Fruit fly (Drosophila melanogaster) whole organism, embryonic: Measurements from ENCODE around the gene CG32073.
A peak's percentile ranks its signal among the peaks of the same experiment; 100 is the strongest.

Source experiments
- Antp ChIP-seq: fragments of 200-800 bp; sonication (Bioruptor generic); optimal IDR thresholded peaks from 3 replicates; lab custom pipeline; 2016; ENCODE audit warnings: missing biosample characterization, missing genetic modification characterization
- Atf3 ChIP-seq: fragments of 200-800 bp; sonication (Bioruptor generic); optimal IDR thresholded peaks from 3 replicates; lab custom pipeline; 2016; ENCODE audit warnings: missing biosample characterization, missing genetic modification characterization
- Blimp-1 ChIP-seq: fragments of 200-800 bp; sonication (Bioruptor generic); optimal IDR thresholded peaks from 3 replicates; lab custom pipeline; 2018; ENCODE audit warnings: missing biosample characterization, missing genetic modification characterization, mild to moderate bottlenecking, moderate library complexity, missing genetic modification reagents
- CG10209 ChIP-seq: fragments of 200-800 bp; sonication (Bioruptor generic); optimal IDR thresholded peaks from 3 replicates; lab custom pipeline; 2017; ENCODE audit warnings: missing biosample characterization, mild to moderate bottlenecking, missing genetic modification characterization, missing genetic modification reagents
- CG10267 ChIP-seq: fragments of 200-800 bp; sonication (Bioruptor generic); optimal IDR thresholded peaks from 2 replicates; lab custom pipeline; 2018; ENCODE audit warnings: missing biosample characterization, mild to moderate bottlenecking, missing genetic modification characterization, moderate library complexity
- CG10565 ChIP-seq: fragments of 200-800 bp; sonication (Bioruptor generic); optimal IDR thresholded peaks from 3 replicates; lab custom pipeline; 2016; ENCODE audit warnings: missing biosample characterization, mild to moderate bottlenecking, missing genetic modification characterization
- CG12236 ChIP-seq: fragments of 200-800 bp; sonication (Bioruptor generic); optimal IDR thresholded peaks from 2 replicates; lab custom pipeline; 2016; ENCODE audit warnings: missing biosample characterization, missing genetic modification characterization
- CG13894 ChIP-seq: fragments of 200-800 bp; sonication (Bioruptor generic); optimal IDR thresholded peaks from 3 replicates; lab custom pipeline; 2018; ENCODE audit warnings: missing biosample characterization, mild to moderate bottlenecking, missing genetic modification characterization, moderate library complexity
- CG14860 ChIP-seq: fragments of 200-800 bp; sonication (Bioruptor generic); IDR thresholded peaks from 3 replicates; pipeline ENCODE4 v1.3.6; 2022; ENCODE audit warnings: missing biosample characterization, missing genetic modification characterization; ENCODE audit not compliant: partially characterized antibody
- CG1529 ChIP-seq: fragments of 200-800 bp; sonication (Bioruptor generic); optimal IDR thresholded peaks from 3 replicates; lab custom pipeline; 2018; ENCODE audit warnings: missing biosample characterization, missing genetic modification characterization
- CG15601 ChIP-seq: fragments of 200-800 bp; sonication (Bioruptor generic); optimal IDR thresholded peaks from 3 replicates; lab custom pipeline; 2019; ENCODE audit warnings: missing biosample characterization, mild to moderate bottlenecking, missing genetic modification characterization, moderate library complexity
- CG16779 ChIP-seq: fragments of 200-800 bp; sonication (Bioruptor generic); IDR thresholded peaks from 2 replicates; pipeline ENCODE4 v1.3.6; 2022; ENCODE audit warnings: missing biosample characterization, missing genetic modification characterization
- CG17361 ChIP-seq: fragments of 200-800 bp; sonication (Bioruptor generic); IDR thresholded peaks from 3 replicates; pipeline ENCODE4 v1.3.6; 2022; ENCODE audit warnings: missing biosample characterization, missing genetic modification characterization
- CG17385 ChIP-seq: fragments of 200-800 bp; sonication (Bioruptor generic); optimal IDR thresholded peaks from 3 replicates; lab custom pipeline; 2018; ENCODE audit warnings: missing biosample characterization, mild to moderate bottlenecking, missing genetic modification characterization
- CG1792 ChIP-seq: fragments of 200-800 bp; sonication (Bioruptor generic); optimal IDR thresholded peaks from 2 replicates; lab custom pipeline; 2016; ENCODE audit warnings: missing biosample characterization, missing genetic modification characterization
- CG30403 ChIP-seq: fragments of 200-800 bp; sonication (Bioruptor generic); optimal IDR thresholded peaks from 3 replicates; lab custom pipeline; 2016; ENCODE audit warnings: missing biosample characterization, missing genetic modification characterization
- CG3281 ChIP-seq: fragments of 200-800 bp; sonication (Bioruptor generic); optimal IDR thresholded peaks from 3 replicates; lab custom pipeline; 2017; ENCODE audit warnings: missing biosample characterization, mild to moderate bottlenecking, missing genetic modification characterization
- CG34376 ChIP-seq: fragments of 200-800 bp; sonication (Bioruptor generic); optimal IDR thresholded peaks from 2 replicates; lab custom pipeline; 2018; ENCODE audit warnings: missing biosample characterization, mild to moderate bottlenecking, missing genetic modification characterization
- CG3726 ChIP-seq: fragments of 200-800 bp; sonication (Bioruptor generic); IDR thresholded peaks from 3 replicates; pipeline ENCODE4, ENCODE4 v1.3.6; 2022; ENCODE audit warnings: missing biosample characterization, missing genetic modification characterization
- CG5953 ChIP-seq: fragments of 200-800 bp; sonication (Bioruptor generic); IDR thresholded peaks from 2 replicates; pipeline ENCODE4 v1.3.6; 2022; ENCODE audit warnings: missing biosample characterization, missing genetic modification characterization
- CG6654 ChIP-seq: fragments of 200-800 bp; sonication (Bioruptor generic); optimal IDR thresholded peaks from 2 replicates; lab custom pipeline; 2017; ENCODE audit warnings: missing biosample characterization, mild to moderate bottlenecking, missing genetic modification characterization
- CG7963 ChIP-seq: fragments of 200-800 bp; sonication (Bioruptor generic); IDR thresholded peaks from 3 replicates; pipeline ENCODE4 v1.3.6; 2022; ENCODE audit warnings: missing biosample characterization, missing genetic modification characterization; ENCODE audit not compliant: partially characterized antibody
- CG8924 ChIP-seq: fragments of 200-800 bp; optimal IDR thresholded peaks from 3 replicates; lab custom pipeline; 2019; ENCODE audit warnings: missing biosample characterization, mild to moderate bottlenecking, missing genetic modification characterization, moderate library complexity
- CG9215 ChIP-seq: fragments of 200-800 bp; sonication (Bioruptor generic); IDR thresholded peaks from 2 replicates; pipeline ENCODE4 v1.3.6; 2022; ENCODE audit warnings: missing biosample characterization, missing genetic modification characterization
- Dad ChIP-seq: fragments of 200-800 bp; sonication (Bioruptor generic); optimal IDR thresholded peaks from 3 replicates; lab custom pipeline; 2016; ENCODE audit warnings: missing biosample characterization, missing genetic modification characterization
- Dbx ChIP-seq: fragments of 200-800 bp; sonication (Bioruptor generic); IDR thresholded peaks from 3 replicates; pipeline ENCODE4 v1.3.6; 2022; ENCODE audit warnings: missing biosample characterization, missing genetic modification characterization
- GATAe ChIP-seq: fragments of 200-800 bp; sonication (Bioruptor generic); conservative IDR thresholded peaks from 2 replicates; pipeline ENCODE4 v1.3.6; 2022; ENCODE audit warnings: missing biosample characterization, missing genetic modification characterization
- Hr39 ChIP-seq: fragments of >200 bp; optimal IDR thresholded peaks from 2 replicates; lab custom pipeline; 2017
- Mes4 ChIP-seq: fragments of 200-800 bp; sonication (Bioruptor generic); optimal IDR thresholded peaks from 2 replicates; lab custom pipeline; 2016; ENCODE audit warnings: missing biosample characterization, missing genetic modification characterization
- Oli ChIP-seq: fragments of 200-800 bp; sonication (Bioruptor generic); optimal IDR thresholded peaks from 2 replicates; lab custom pipeline; 2018; ENCODE audit warnings: missing biosample characterization, mild to moderate bottlenecking, missing genetic modification characterization, moderate library complexity
- Pdp1 ChIP-seq, 2 experiments: fragments of 200-800 bp; sonication (Bioruptor generic); optimal IDR thresholded peaks; 3 replicates each; lab custom pipeline; 2016; ENCODE audit warnings: missing biosample characterization in 2 of 2, missing genetic modification characterization in 2 of 2, mild to moderate bottlenecking in 1 of 2, moderate library complexity in 1 of 2
- Sry-δ ChIP-seq: fragments of 200-800 bp; sonication (Bioruptor generic); optimal IDR thresholded peaks from 2 replicates; lab custom pipeline; 2016; ENCODE audit warnings: missing biosample characterization, missing genetic modification characterization
- aop ChIP-seq: fragments of 200-800 bp; sonication (Bioruptor generic); IDR thresholded peaks from 2 replicates; pipeline ENCODE4 v1.3.6; 2022; ENCODE audit warnings: missing biosample characterization, missing genetic modification characterization
- ato ChIP-seq: fragments of 200-800 bp; sonication (Bioruptor generic); IDR thresholded peaks from 2 replicates; pipeline ENCODE4 v1.3.6; 2022; ENCODE audit warnings: missing biosample characterization, missing genetic modification characterization; ENCODE audit not compliant: partially characterized antibody
- bcd ChIP-seq: fragments of 200-800 bp; sonication (Bioruptor generic); optimal IDR thresholded peaks from 2 replicates; lab custom pipeline; 2017; ENCODE audit warnings: missing biosample characterization, mild to moderate bottlenecking, missing genetic modification characterization
- bigmax ChIP-seq: fragments of 200-800 bp; sonication (Bioruptor generic); optimal IDR thresholded peaks from 2 replicates; lab custom pipeline; 2018; ENCODE audit warnings: missing biosample characterization, mild to moderate bottlenecking, missing genetic modification characterization
- ci ChIP-seq: fragments of 200-800 bp; sonication (Bioruptor generic); IDR thresholded peaks from 3 replicates; pipeline ENCODE4 v1.3.6; 2022; ENCODE audit warnings: missing biosample characterization, missing genetic modification characterization
- cwo ChIP-seq: fragments of 200-800 bp; sonication (Bioruptor generic); optimal IDR thresholded peaks from 3 replicates; lab custom pipeline; 2017; ENCODE audit warnings: missing biosample characterization, missing genetic modification characterization, mild to moderate bottlenecking, moderate library complexity, missing genetic modification reagents
- gfzf ChIP-seq: fragments of 200-800 bp; sonication (Bioruptor generic); optimal IDR thresholded peaks from 2 replicates; lab custom pipeline; 2016; ENCODE audit warnings: missing biosample characterization, mild to moderate bottlenecking, missing genetic modification characterization, moderate library complexity
- h ChIP-seq: fragments of >200 bp; optimal IDR thresholded peaks from 2 replicates; lab custom pipeline; 2017
- oc ChIP-seq: fragments of 200-800 bp; sonication (Bioruptor generic); optimal IDR thresholded peaks from 2 replicates; lab custom pipeline; 2018; ENCODE audit warnings: missing biosample characterization, mild to moderate bottlenecking, missing genetic modification characterization, moderate library complexity
- odd ChIP-seq: fragments of 200-800 bp; sonication (Bioruptor generic); optimal IDR thresholded peaks from 2 replicates; lab custom pipeline; 2017; ENCODE audit warnings: missing biosample characterization, mild to moderate bottlenecking, missing genetic modification characterization
- ranshi ChIP-seq: fragments of 200-800 bp; sonication (Bioruptor generic); IDR thresholded peaks from 2 replicates; pipeline ENCODE4 v1.3.6; 2022; ENCODE audit warnings: missing biosample characterization, missing genetic modification characterization
- run ChIP-seq: fragments of 200-800 bp; sonication (Bioruptor generic); optimal IDR thresholded peaks from 3 replicates; lab custom pipeline; 2018; ENCODE audit warnings: missing biosample characterization, mild to moderate bottlenecking, missing genetic modification characterization
- salm ChIP-seq: fragments of 200-800 bp; sonication (Bioruptor generic); optimal IDR thresholded peaks from 2 replicates; lab custom pipeline; 2018; ENCODE audit warnings: missing biosample characterization, mild to moderate bottlenecking, missing genetic modification characterization
- slou ChIP-seq: fragments of 200-800 bp; sonication (Bioruptor generic); optimal IDR thresholded peaks from 3 replicates; lab custom pipeline; 2016; ENCODE audit warnings: missing biosample characterization, missing genetic modification characterization
- ttk ChIP-seq: fragments of 200-800 bp; sonication (Bioruptor generic); IDR thresholded peaks from 2 replicates; pipeline ENCODE4 v2.1.2; 2022; ENCODE audit warnings: missing biosample characterization, missing genetic modification characterization
- tx ChIP-seq: fragments of 200-800 bp; sonication (Bioruptor generic); optimal IDR thresholded peaks from 2 replicates; lab custom pipeline; 2016; ENCODE audit warnings: missing biosample characterization, missing genetic modification characterization
- vfl ChIP-seq: fragments of 200-800 bp; sonication (Bioruptor generic); optimal IDR thresholded peaks from 2 replicates; lab custom pipeline; 2016; ENCODE audit warnings: missing biosample characterization, missing genetic modification characterization
- wdn ChIP-seq: fragments of 200-800 bp; sonication (Bioruptor generic); IDR thresholded peaks from 2 replicates; pipeline ENCODE4 v1.3.6; 2022; ENCODE audit warnings: missing biosample characterization, missing genetic modification characterization

The CG32073 gene

DNA sequence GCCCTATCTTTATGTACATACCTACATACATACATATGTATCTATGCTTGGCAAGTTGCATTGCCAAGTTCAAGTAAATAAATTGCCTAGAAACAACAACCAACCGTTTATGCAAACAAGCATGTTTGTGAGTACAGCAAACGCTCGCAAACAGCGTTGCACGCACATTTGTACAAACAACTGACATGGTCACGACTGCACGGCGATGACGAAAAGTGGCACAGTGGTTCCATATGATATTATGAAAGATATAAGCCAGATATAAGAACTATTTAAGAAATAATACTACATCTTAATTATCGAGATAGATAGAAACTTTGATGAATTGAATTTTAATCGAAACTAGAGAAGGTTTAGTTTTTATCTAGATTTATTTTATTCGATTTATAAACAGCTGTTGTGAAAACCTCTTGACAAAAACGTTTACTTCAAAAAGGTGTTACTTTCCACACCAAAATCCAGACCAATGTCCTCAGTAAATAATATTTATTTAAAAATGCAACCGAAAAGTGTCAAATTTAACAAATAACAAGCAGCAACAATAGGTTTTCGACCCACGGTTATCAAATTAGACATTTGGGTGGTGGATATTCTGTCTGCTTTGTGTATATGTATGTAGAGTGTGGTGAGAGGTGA lies 17.5 kb downstream of the CG32073 start:
- TF ChIP-seq CG8924 (tag; lab: Kevin White, UChicago), result peak; percentile 97
- peak; percentile 80 for TF ChIP-seq tx
- TF ChIP-seq CG1792 (GFP tag; lab: Kevin White, UChicago), result peak; percentile 77
- TF ChIP-seq Antp (GFP tag; lab: Kevin White, UChicago), result peak; percentile 58
- TF ChIP-seq CG3281 (GFP tag; lab: Kevin White, UChicago), result peak; percentile 79
- 0 out of 2 replicates have a peak, but pooled peaks have one; percentile 32 for TF ChIP-seq CG9215 (GFP tag; lab: Robert Waterston, UW)
- TF ChIP-seq Pdp1 (GFP tag; optimal IDR thresholded peaks at IDR 0.05; lab: Kevin White, UChicago), result peak; percentile 73 to 84
- TF ChIP-seq odd (GFP tag; lab: Kevin White, UChicago), result peak; percentile 96
- TF ChIP-seq ttk, result peak; percentile 57
- no peak for TF ChIP-seq GATAe (GFP tag; lab: Robert Waterston, UW)
- peak; percentile 73 for TF ChIP-seq Atf3
- no peak for TF ChIP-seq ato (GFP tag; lab: Robert Waterston, UW)
- TF ChIP-seq CG10209 (GFP tag; lab: Kevin White, UChicago), result peak; percentile 92
- TF ChIP-seq CG1529, result peak; percentile 94
- TF ChIP-seq CG30403 (GFP tag; lab: Kevin White, UChicago), result peak; percentile 94
- peak; percentile 88 for TF ChIP-seq CG10267 (tag; lab: Kevin White, UChicago)
- peak; percentile 86 for TF ChIP-seq run (tag; lab: Kevin White, UChicago)
- TF ChIP-seq ranshi (GFP tag; lab: Robert Waterston, UW), result peak; percentile 53; the same call in 1 of the 2 replicates
- peak; percentile 81 for TF ChIP-seq oc (tag; lab: Kevin White, UChicago)
- TF ChIP-seq CG14860 (GFP tag; lab: Robert Waterston, UW), result peak; percentile 47; the same call in 1 of the 3 replicates
- no peak for TF ChIP-seq bigmax (GFP tag; lab: Kevin White, UChicago)
- peak; percentile 40 for TF ChIP-seq slou (GFP tag; lab: Kevin White, UChicago)
- peak; percentile 91 for TF ChIP-seq CG17385 (GFP tag; lab: Kevin White, UChicago)
- TF ChIP-seq Mes4 (GFP tag; lab: Kevin White, UChicago), result peak; percentile 85
- peak; percentile 88 for TF ChIP-seq CG15601 (tag; lab: Kevin White, UChicago)
- TF ChIP-seq wdn, result no peak
- TF ChIP-seq aop (GFP tag; lab: Robert Waterston, UW), result peak; percentile 22; the same call in 1 of the 2 replicates
- TF ChIP-seq CG17361 (GFP tag; lab: Robert Waterston, UW), result peak; percentile 98
- peak; percentile 88 for TF ChIP-seq bcd (GFP tag; lab: Kevin White, UChicago)
- peak; percentile 82 for TF ChIP-seq CG12236 (GFP tag; lab: Kevin White, UChicago)
- no peak for TF ChIP-seq Hr39 (lab: Kevin White, UChicago)
- TF ChIP-seq CG16779 (GFP tag; lab: Robert Waterston, UW), result no peak
- peak; percentile 78 for TF ChIP-seq Blimp-1
- TF ChIP-seq salm (tag; lab: Kevin White, UChicago), result peak; percentile 78
- peak; percentile 67 for TF ChIP-seq CG6654 (GFP tag; lab: Kevin White, UChicago)
- TF ChIP-seq cwo (GFP tag; lab: Kevin White, UChicago), result peak; percentile 87
- peak; percentile 70 for TF ChIP-seq CG34376 (GFP tag; lab: Kevin White, UChicago)
- TF ChIP-seq CG7963 (GFP tag; lab: Robert Waterston, UW), result no peak
- no peak for TF ChIP-seq h
- TF ChIP-seq vfl (GFP tag; lab: Kevin White, UChicago), result peak; percentile 29
- peak; percentile 89 for TF ChIP-seq CG5953 (GFP tag; lab: Robert Waterston, UW)
- TF ChIP-seq Dbx (GFP tag; lab: Robert Waterston, UW), result peak; percentile 53; the same call in 1 of the 3 replicates
- TF ChIP-seq Dad (GFP tag; lab: Kevin White, UChicago), result peak; percentile 63
- TF ChIP-seq CG3726 (GFP tag; lab: Robert Waterston, UW), result no peak; the same call in 1 of the 3 replicates
- peak; percentile 29 for TF ChIP-seq CG10565 (GFP tag; lab: Kevin White, UChicago)
- peak; percentile 97 for TF ChIP-seq Oli (tag; lab: Kevin White, UChicago)
- TF ChIP-seq gfzf (GFP tag; lab: Kevin White, UChicago), result no peak
- TF ChIP-seq CG13894 (tag; lab: Kevin White, UChicago), result no peak
- peak; percentile 35 for TF ChIP-seq Sry-δ (GFP tag; lab: Kevin White, UChicago)
- TF ChIP-seq ci (GFP tag; lab: Robert Waterston, UW), result peak; percentile 88
